Worm (Caenorhabditis elegans): ENCODE measurements around the gene acr-18.
A peak's percentile ranks its signal among the peaks of the same experiment; 100 is the strongest.

Gene acr-18

ce11 chrV:15577395-15577896 lies 18.5 kb upstream of the acr-18 start, which contains the start of gene atx-3:
Gene atx-3 (minus strand): TSS chrV:15577445.
- no peak for TF ChIP-seq lin-29 (GFP tag; IDR thresholded peaks at IDR 0.05)
- no peak for TF ChIP-seq tra-1 (GFP tag; IDR thresholded peaks at IDR 0.05)
- TF ChIP-seq nhr-76 (tag; optimal IDR thresholded peaks at IDR 0.05), result no peak
- no peak for TF ChIP-seq gei-8 (GFP tag; optimal IDR thresholded peaks at IDR 0.05)
- TF ChIP-seq fos-1 (tag; optimal IDR thresholded peaks at IDR 0.05), result no peak
- no peak for TF ChIP-seq nhr-42 (GFP tag; IDR thresholded peaks at IDR 0.05)
- peak; percentile 37; the same call in 1 of the 2 replicates for TF ChIP-seq Y48G9A.11 (GFP tag; IDR thresholded peaks at IDR 0.05)
- TF ChIP-seq ceh-28 (tag; optimal IDR thresholded peaks at IDR 0.05), result no peak
- TF ChIP-seq F26F4.8 (GFP tag; conservative IDR thresholded peaks at IDR 0.05), result no peak
- no peak for TF ChIP-seq ceh-82 (tag; optimal IDR thresholded peaks at IDR 0.05)
- TF ChIP-seq nhr-77 (tag; optimal IDR thresholded peaks at IDR 0.05), result no peak
- TF ChIP-seq dmd-9 (GFP tag; IDR thresholded peaks at IDR 0.05), result no peak
- no peak for TF ChIP-seq sdz-12 (GFP tag; optimal IDR thresholded peaks at IDR 0.05)
- TF ChIP-seq spr-1 (tag; optimal IDR thresholded peaks at IDR 0.05), result no peak
- TF ChIP-seq D1046.2 (GFP tag; IDR thresholded peaks at IDR 0.05), result no peak
- peak; percentile 4 for TF ChIP-seq hlh-30 (tag; optimal IDR thresholded peaks at IDR 0.05; ENCODE audit: insufficient read depth)

ce11 chrV:15575305-15575704 lies 16.4 kb upstream of the acr-18 start, which contains the start of gene mdt-28:
Gene mdt-28 (minus strand): TSS chrV:15575405.
- TF ChIP-seq lin-38 (GFP tag; IDR thresholded peaks at IDR 0.05), result 0 out of 2 replicates have a peak, but pooled peaks have one; percentile 33
- TF ChIP-seq lin-39 (tag; optimal IDR thresholded peaks at IDR 0.05), result no peak

- TF ChIP-seq mep-1 (tag; optimal IDR thresholded peaks at IDR 0.05) (no peak), hmg-1.1 (GFP tag; IDR thresholded peaks at IDR 0.05) (no peak), mdt-29 (GFP tag; IDR thresholded peaks at IDR 0.05) (no peak), pqm-1 (tag; optimal IDR thresholded peaks at IDR 0.05) (no peak), ceh-62 (tag; optimal IDR thresholded peaks at IDR 0.05) (no peak), egl-27 (tag; optimal IDR thresholded peaks at IDR 0.05) (no peak), lin-1 (GFP tag; IDR thresholded peaks at IDR 0.05) (no peak), T20F7.1 (GFP tag; optimal IDR thresholded peaks at IDR 0.05) (no peak), ceh-82 (tag; optimal IDR thresholded peaks at IDR 0.05) (no peak), nhr-111 (GFP tag; optimal IDR thresholded peaks at IDR 0.05) (no peak), ZK546.5 (tag; optimal IDR thresholded peaks at IDR 0.05) (no peak), hif-1 (tag; optimal IDR thresholded peaks at IDR 0.05) (no peak), ztf-11 (tag; optimal IDR thresholded peaks at IDR 0.05) (no peak), nhr-10 (tag; optimal IDR thresholded peaks at IDR 0.05) (no peak), F10B5.3 (tag; optimal IDR thresholded peaks at IDR 0.05) (no peak), ces-1 (GFP tag; optimal IDR thresholded peaks at IDR 0.05) (no peak), ceh-32 (tag; optimal IDR thresholded peaks at IDR 0.05; ENCODE audit: poor library complexity) (no peak)
Observed at ce11 chrV:15572613-15573012, 13.7 kb upstream of the acr-18 start, which contains the start of gene fbxa-94. Gene fbxa-94 (plus strand): TSS chrV:15572913.

- TF ChIP-seq ces-1 (GFP tag; optimal IDR thresholded peaks at IDR 0.05) (no peak), pqm-1 (tag; optimal IDR thresholded peaks at IDR 0.05) (no peak), T26A8.4 (GFP tag; IDR thresholded peaks at IDR 0.05) (no peak), egl-27 (tag; optimal IDR thresholded peaks at IDR 0.05) (no peak), Y48G9A.11 (GFP tag; IDR thresholded peaks at IDR 0.05) (0 out of 2 replicates have a peak, but pooled peaks have one; percentile 11), mes-2 (tag; optimal IDR thresholded peaks at IDR 0.05; ENCODE audit: poor library complexity, severe bottlenecking) (no peak), nhr-10 (tag; optimal IDR thresholded peaks at IDR 0.05) (no peak), aha-1 (tag) (peak; percentile 55), D1046.2 (GFP tag; IDR thresholded peaks at IDR 0.05) (no peak), zfp-3 (GFP tag; conservative IDR thresholded peaks at IDR 0.05) (no peak), php-3 (GFP tag; IDR thresholded peaks at IDR 0.05) (no peak), cey-2 (tag; optimal IDR thresholded peaks at IDR 0.05; ENCODE audit: borderline replicate concordance, insufficient read depth) (no peak), hmg-1.1 (GFP tag; IDR thresholded peaks at IDR 0.05) (no peak), nhr-76 (tag; optimal IDR thresholded peaks at IDR 0.05) (no peak), ceh-28 (tag; optimal IDR thresholded peaks at IDR 0.05) (no peak), F49E8.2 (tag; optimal IDR thresholded peaks at IDR 0.05; ENCODE audit: borderline replicate concordance) (no peak), skn-1 (tag; optimal IDR thresholded peaks at IDR 0.05) (no peak)
Observed at ce11 chrV:15571006-15571526, 12.1 kb upstream of the acr-18 start, which contains the start of gene fbxa-95. Gene fbxa-95 (plus strand): TSS chrV:15571476.

Measured in whole organism, L4 larva.